Worm (Caenorhabditis elegans): ENCODE measurements around the gene ZK1236.9.

ce11 chrIII:8410747-8411146 lies 24.2 kb downstream of the ZK1236.9 start:
- TF ChIP-seq unc-62 (GFP tag; optimal IDR thresholded peaks at IDR 0.05) (peak; percentile 50), lsy-2 (tag; optimal IDR thresholded peaks at IDR 0.05) (no peak), pha-4 (tag; optimal IDR thresholded peaks at IDR 0.05) (no peak), ceh-39 (tag; optimal IDR thresholded peaks at IDR 0.05) (no peak), ceh-83 (GFP tag; optimal IDR thresholded peaks at IDR 0.05) (no peak), mep-1 (tag; optimal IDR thresholded peaks at IDR 0.05) (no peak)

Measured in whole organism, mixed stage, embryonic.